Worm (Caenorhabditis elegans): ENCODE data around the gene F43C11.8.

F43C11.8 gene

ce11 chrII:2292549-2292948, 39.8 kb upstream of the F43C11.8 start:
- TF ChIP-seq zim-3 (tag; optimal IDR thresholded peaks at IDR 0.05) (no peak), madf-8 (GFP tag; conservative IDR thresholded peaks at IDR 0.05) (no peak), rpc-1 (optimal IDR thresholded peaks at IDR 0.05) (no peak), rpc-1 (tag; optimal IDR thresholded peaks at IDR 0.05) (no peak), nhr-80 (tag; optimal IDR thresholded peaks at IDR 0.05) (peak; percentile 48)

DNA sequence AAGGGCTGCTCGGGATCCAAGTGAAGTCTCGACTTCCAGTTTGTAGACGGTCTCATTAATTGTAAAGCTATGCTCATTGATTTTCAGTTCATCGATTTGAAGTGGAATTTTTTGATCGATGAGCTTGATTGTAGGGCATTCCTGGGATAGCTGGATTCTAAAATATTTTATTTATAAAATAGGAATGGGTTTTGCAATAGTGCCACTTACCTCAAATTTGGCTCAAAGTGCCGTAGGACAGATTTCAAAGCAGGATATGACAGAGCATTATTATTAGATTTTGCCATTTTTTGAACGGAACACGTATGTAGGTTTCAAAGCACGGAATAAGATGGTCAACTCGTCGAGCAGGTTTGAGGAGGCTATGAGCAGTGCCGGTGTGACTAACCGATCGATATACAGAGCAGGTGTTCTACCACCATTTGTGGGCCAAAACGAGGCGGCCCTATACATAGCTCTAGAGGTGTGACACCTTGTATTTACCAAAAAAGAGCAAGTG, 36.5 kb upstream of the F43C11.8 start, which contains the start of gene fbxc-25:
TSS of gene fbxc-25 (minus strand) at position 449 of the 499 bp plus-strand sequence.
- TF ChIP-seq B0336.3 (GFP tag; IDR thresholded peaks at IDR 0.05) (no peak), nhr-120 (GFP tag; IDR thresholded peaks at IDR 0.05) (no peak), hmg-1.2 (GFP tag; IDR thresholded peaks at IDR 0.05) (no peak), Y79H2A.3 (GFP tag; conservative IDR thresholded peaks at IDR 0.05) (no peak), akir-1 (GFP tag; optimal IDR thresholded peaks at IDR 0.05) (no peak), cebp-1 (GFP tag; IDR thresholded peaks at IDR 0.05) (no peak), cebp-1 (tag; optimal IDR thresholded peaks at IDR 0.05) (no peak), sptf-2 (GFP tag; optimal IDR thresholded peaks at IDR 0.05) (no peak), nfyb-1 (GFP tag; IDR thresholded peaks at IDR 0.05) (no peak), nhr-90 (tag; optimal IDR thresholded peaks at IDR 0.05) (no peak), lin-26 (GFP tag; IDR thresholded peaks at IDR 0.05) (no peak), T26A5.8 (tag; optimal IDR thresholded peaks at IDR 0.05) (no peak), F52B5.7 (tag; optimal IDR thresholded peaks at IDR 0.05) (no peak), K11D2.4 (GFP tag; IDR thresholded peaks at IDR 0.05) (no peak), let-607 (tag; optimal IDR thresholded peaks at IDR 0.05) (no peak), aptf-2 (GFP tag; conservative IDR thresholded peaks at IDR 0.05) (no peak), F37B4.10 (GFP tag; IDR thresholded peaks at IDR 0.05) (no peak), nhr-80 (tag; optimal IDR thresholded peaks at IDR 0.05) (no peak), pha-4 (tag; optimal IDR thresholded peaks at IDR 0.05) (no peak)

DNA sequence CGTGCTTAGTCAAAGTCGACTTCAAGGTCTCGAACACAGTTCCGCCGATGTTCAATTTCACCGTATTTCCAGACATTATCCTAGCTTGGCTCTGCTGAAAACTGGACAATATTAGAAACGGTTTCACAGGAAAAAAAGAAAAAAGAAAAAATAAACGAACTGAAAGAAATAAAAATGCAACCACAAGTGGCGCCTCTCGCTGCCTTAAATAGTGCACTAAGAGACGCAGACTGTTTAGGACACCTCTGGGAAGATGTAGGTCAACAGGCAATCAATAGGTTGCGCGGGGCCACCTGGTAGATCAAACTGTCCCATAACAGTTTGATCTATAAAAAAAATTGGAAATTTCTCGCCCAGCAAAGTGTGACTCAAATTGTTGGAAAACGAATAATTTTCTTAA, 33.6 kb upstream of the F43C11.8 start, which contains the start of gene B0281.4:
TSS of gene B0281.4 (minus strand) at position 101 of the 400 bp plus-strand sequence.
- TF ChIP-seq fkh-3 (tag; optimal IDR thresholded peaks at IDR 0.05) (no peak), hmg-20 (GFP tag; IDR thresholded peaks at IDR 0.05) (no peak), Y56A3A.18 (GFP tag; IDR thresholded peaks at IDR 0.05) (no peak), F23B12.7 (tag; optimal IDR thresholded peaks at IDR 0.05; ENCODE audit: insufficient read depth) (no peak), ztf-25 (GFP tag; IDR thresholded peaks at IDR 0.05) (no peak), K11D2.4 (GFP tag; IDR thresholded peaks at IDR 0.05) (no peak), attf-6 (GFP tag; IDR thresholded peaks at IDR 0.05) (no peak), ZK185.1 (tag; optimal IDR thresholded peaks at IDR 0.05; ENCODE audit: poor library complexity, severe bottlenecking) (no peak), ceh-91 (GFP tag; IDR thresholded peaks at IDR 0.05) (no peak), rpc-1 (optimal IDR thresholded peaks at IDR 0.05) (no peak), rpc-1 (tag; optimal IDR thresholded peaks at IDR 0.05) (no peak)

- TF ChIP-seq nhr-179 (tag; optimal IDR thresholded peaks at IDR 0.05) (no peak), F52B5.7 (tag; optimal IDR thresholded peaks at IDR 0.05) (no peak), aptf-2 (GFP tag; conservative IDR thresholded peaks at IDR 0.05) (no peak), T07F8.4 (tag; optimal IDR thresholded peaks at IDR 0.05) (no peak), ztf-22 (GFP tag; optimal IDR thresholded peaks at IDR 0.05) (no peak), Y67H2A.10 (GFP tag; conservative IDR thresholded peaks at IDR 0.05) (no peak), B0336.3 (GFP tag; IDR thresholded peaks at IDR 0.05) (no peak), C17E4.6 (GFP tag; IDR thresholded peaks at IDR 0.05) (no peak), lin-35 (GFP tag; optimal IDR thresholded peaks at IDR 0.05) (no peak), let-526 (GFP tag; IDR thresholded peaks at IDR 0.05) (no peak), Y79H2A.3 (GFP tag; conservative IDR thresholded peaks at IDR 0.05) (no peak), lin-54 (GFP tag; optimal IDR thresholded peaks at IDR 0.05) (no peak), T26A5.8 (tag; optimal IDR thresholded peaks at IDR 0.05) (no peak)
Observed at ce11 chrII:2300861-2301260, 31.5 kb upstream of the F43C11.8 start, which contains the start of gene B0281.5. TSS of gene B0281.5 (minus strand) at chrII:2300961.

All from whole organism, young adult.